Fruit fly (Drosophila melanogaster) Kc167 (cell line): ENCODE results near the gene Sec15.

Experiments used
- h ChIP-seq: fragments of >200 bp; optimal IDR thresholded peaks from 3 replicates; lab custom pipeline; 2018; ENCODE audit warnings: missing external identifiers
- insv ChIP-seq: fragments of >200 bp; optimal IDR thresholded peaks from 3 replicates; lab custom pipeline; 2018; ENCODE audit warnings: missing external identifiers
- psq ChIP-seq: fragments of >200 bp; optimal IDR thresholded peaks from 2 replicates; lab custom pipeline; 2017; ENCODE audit warnings: missing external identifiers

- TF ChIP-seq psq (lab: Kevin White, UChicago), result no peak
- no peak for TF ChIP-seq insv (lab: Kevin White, UChicago)
- TF ChIP-seq h (lab: Kevin White, UChicago), result no peak
These were observed 42.3 kb upstream of the Sec15 start for dm6 chr3R:21150090-21150489.
